Worm (Caenorhabditis elegans): ENCODE measurements around the gene pfn-3.

ce11 chrX:1089133-1089532 lies 8.7 kb upstream of the pfn-3 start:
- TF ChIP-seq him-1 (tag; optimal IDR thresholded peaks at IDR 0.05) (no peak), W03F9.2 (tag; optimal IDR thresholded peaks at IDR 0.05) (no peak)
